Worm (Caenorhabditis elegans): ENCODE measurements around the gene D2062.13.
A peak's percentile ranks its signal among the peaks of the same experiment; 100 is the strongest.
"Not testable (repeated sequence)": the region's sequence is repeated elsewhere in the genome, so short reads cannot be mapped to it uniquely, and the experiment has no call there.

The D2062.13 gene

DNA sequence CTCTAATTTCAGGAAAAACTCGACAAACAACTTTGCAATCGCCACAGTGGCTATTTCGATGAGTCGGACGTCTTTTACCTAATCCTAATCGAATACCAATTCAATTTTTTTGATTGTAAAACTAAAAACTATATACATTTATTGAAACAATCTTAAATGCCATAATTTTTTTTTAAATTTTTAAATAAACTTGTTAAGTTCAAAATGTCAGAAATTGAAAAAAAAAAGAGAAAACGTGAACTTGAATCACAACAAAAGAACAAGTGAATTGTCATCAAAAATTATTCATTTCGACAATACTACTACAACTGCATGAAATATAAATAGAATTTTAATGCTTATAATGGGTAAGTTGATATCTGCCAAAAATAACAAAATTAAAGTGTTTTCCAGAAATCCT is at the start of gene D2062.13:
D2062.13 (plus strand) TSS at position 301 of the 400 bp plus-strand sequence.
- not testable (repeated sequence) for TF ChIP-seq hmbx-1, ets-7, F13C5.2 (tag; optimal IDR thresholded peaks at IDR 0.05)

DNA sequence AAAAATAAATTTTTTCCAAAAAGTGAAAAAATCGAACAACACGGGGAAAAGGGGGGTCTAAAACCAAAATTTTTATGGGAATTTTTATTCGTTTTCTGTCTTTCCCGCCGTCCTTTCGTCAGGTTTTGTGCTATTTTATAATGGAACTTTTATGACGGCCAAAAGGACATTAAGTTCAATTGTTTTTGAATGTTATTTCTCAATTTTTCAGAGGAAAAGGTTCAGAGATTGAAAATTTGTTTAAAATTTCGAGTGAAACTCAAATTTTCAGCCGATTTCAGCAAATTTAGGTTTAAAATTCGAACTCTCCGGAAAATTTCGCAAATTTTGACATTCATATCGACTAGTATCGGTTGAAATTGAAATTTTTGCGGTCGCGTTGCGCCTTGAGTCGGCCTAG is 48.4 kb upstream of the D2062.13 start, which contains the start of gene nep-18:
nep-18 (minus strand) TSS at position 101 of the 400 bp plus-strand sequence.
- TF ChIP-seq pes-1 (GFP tag; IDR thresholded peaks at IDR 0.05) (no peak), ceh-36 (tag; optimal IDR thresholded peaks at IDR 0.05) (no peak), F13C5.2 (tag; optimal IDR thresholded peaks at IDR 0.05) (no peak), B0310.2 (tag; optimal IDR thresholded peaks at IDR 0.05) (no peak), ets-7 (tag; optimal IDR thresholded peaks at IDR 0.05) (no peak), ceh-13 (GFP tag; optimal IDR thresholded peaks at IDR 0.05) (no peak), tra-4 (tag; optimal IDR thresholded peaks at IDR 0.05) (no peak)

DNA sequence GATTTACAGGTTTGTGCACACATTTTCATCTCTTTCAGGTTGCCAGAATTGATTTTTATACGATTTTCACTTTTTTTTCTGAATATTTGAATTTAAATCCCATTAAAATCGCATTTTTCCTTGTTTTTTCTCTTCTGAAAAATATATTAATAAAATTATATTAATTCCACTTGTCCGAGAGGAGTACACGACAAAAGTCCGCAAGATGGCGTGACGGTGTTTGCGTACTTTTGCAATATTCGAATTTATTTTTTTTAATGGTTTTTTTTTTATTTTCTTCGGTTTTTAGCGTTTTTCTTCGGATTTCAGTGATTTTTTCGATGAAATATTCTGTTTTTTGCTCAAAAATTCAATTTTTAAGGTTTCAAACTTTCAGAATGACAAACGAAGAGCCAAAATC is 47.5 kb upstream of the D2062.13 start, which contains the start of gene usp-39:
usp-39 (plus strand) TSS at position 377 of the 400 bp plus-strand sequence.
- TF ChIP-seq flt-1 (GFP tag; IDR thresholded peaks at IDR 0.05) (no peak), hmbx-1 (tag; optimal IDR thresholded peaks at IDR 0.05) (no peak), pes-1 (GFP tag; IDR thresholded peaks at IDR 0.05) (peak; percentile 17; the same call in 1 of the 2 replicates), ama-1 (optimal IDR thresholded peaks at IDR 0.05) (no peak), F13C5.2 (tag; optimal IDR thresholded peaks at IDR 0.05) (peak; percentile 72)

DNA sequence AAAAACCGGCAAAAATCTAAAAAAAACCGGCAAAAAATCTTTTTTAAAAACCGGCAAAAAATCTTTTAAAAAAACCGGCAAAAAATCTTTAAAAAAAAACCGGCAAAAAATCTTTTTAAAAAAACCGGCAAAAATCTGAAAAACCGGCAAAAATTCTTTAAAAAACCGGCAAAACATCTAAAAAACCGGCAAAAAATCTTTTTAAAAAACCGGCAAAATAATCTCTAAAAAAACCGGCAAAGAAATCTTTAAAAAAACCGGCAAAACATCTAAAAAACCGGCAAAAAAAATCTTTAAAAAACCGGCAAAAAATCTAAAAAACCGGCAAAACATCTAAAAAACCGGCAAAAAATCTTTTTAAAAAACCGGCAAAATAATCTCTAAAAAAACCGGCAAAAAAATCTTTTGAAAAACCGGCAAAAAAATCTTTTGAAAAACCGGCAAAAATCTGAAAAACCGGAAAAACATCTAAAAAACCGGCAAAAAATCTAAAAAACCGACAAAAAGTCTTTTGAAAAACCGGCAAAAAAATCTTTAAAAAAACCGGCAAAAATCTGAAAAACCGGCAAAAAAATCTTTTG is 41.9 kb upstream of the D2062.13 start:
- peak; percentile 60 for TF ChIP-seq ceh-36 (tag; optimal IDR thresholded peaks at IDR 0.05)
- peak; percentile 88 for TF ChIP-seq F13C5.2 (tag; optimal IDR thresholded peaks at IDR 0.05)
- TF ChIP-seq ceh-13 (GFP tag; optimal IDR thresholded peaks at IDR 0.05) = peak; percentile 62
- peak; percentile 58 for TF ChIP-seq hnd-1 (tag; optimal IDR thresholded peaks at IDR 0.05)
- peak; percentile 72 for TF ChIP-seq hmbx-1 (tag; optimal IDR thresholded peaks at IDR 0.05)

DNA sequence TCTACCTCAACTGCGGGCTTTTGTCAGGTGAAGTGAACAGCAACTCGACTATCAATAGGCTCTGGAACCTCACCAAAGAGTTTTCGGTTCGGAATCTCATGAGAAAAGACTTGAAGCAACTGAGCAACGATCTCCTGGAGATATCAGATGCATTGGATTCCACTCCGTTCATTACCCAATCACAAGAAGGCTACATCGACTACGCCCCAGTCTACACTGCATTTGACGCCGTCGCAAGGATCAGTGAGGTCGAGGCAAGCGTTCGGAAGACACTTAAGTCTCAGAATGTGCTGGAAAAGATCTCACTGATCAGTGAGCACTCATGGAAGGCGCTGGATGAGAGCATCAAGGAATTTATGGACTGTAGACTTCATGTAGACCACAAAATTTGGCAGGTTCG is 34.2 kb upstream of the D2062.13 start:
- TF ChIP-seq hmg-4 (GFP tag; optimal IDR thresholded peaks at IDR 0.05) (no peak), ceh-36 (tag; optimal IDR thresholded peaks at IDR 0.05) (no peak), ceh-13 (GFP tag; optimal IDR thresholded peaks at IDR 0.05) (no peak), hmbx-1 (tag; optimal IDR thresholded peaks at IDR 0.05) (no peak), tbx-37 (GFP tag; conservative IDR thresholded peaks at IDR 0.05) (no peak), F13C5.2 (tag; optimal IDR thresholded peaks at IDR 0.05) (no peak), sea-1 (GFP tag; conservative IDR thresholded peaks at IDR 0.05) (no peak), aly-1 (tag; optimal IDR thresholded peaks at IDR 0.05) (no peak), ets-7 (tag; optimal IDR thresholded peaks at IDR 0.05) (no peak), scrt-1 (GFP tag; IDR thresholded peaks at IDR 0.05) (no peak), tbx-11 (GFP tag; IDR thresholded peaks at IDR 0.05) (no peak), ama-1 (optimal IDR thresholded peaks at IDR 0.05) (no peak), pes-1 (GFP tag; IDR thresholded peaks at IDR 0.05) (no peak)

DNA sequence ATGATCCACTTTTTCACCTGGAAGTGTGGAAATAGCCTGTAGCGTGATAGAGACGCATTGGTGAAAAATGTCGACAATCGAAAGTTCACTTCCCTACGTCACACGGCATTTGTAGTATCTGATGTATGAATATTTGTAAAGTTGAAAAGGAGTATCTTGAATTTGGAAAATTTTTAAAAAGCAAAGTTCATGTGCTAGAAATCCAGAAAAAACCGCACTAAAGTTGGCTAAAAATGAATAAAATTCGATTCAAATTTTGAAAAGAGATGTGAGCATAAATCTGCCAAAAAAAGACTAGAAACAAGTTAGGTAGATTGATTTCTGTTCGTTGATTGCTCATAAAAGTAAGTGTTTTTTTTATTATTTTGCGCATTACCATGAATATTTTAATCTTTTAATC is 29.3 kb upstream of the D2062.13 start, which contains the start of gene sri-74:
sri-74 (minus strand) TSS at position 101 of the 400 bp plus-strand sequence.
- TF ChIP-seq hnd-1 (tag; optimal IDR thresholded peaks at IDR 0.05) (no peak), ets-7 (tag; optimal IDR thresholded peaks at IDR 0.05) (no peak), ceh-13 (GFP tag; optimal IDR thresholded peaks at IDR 0.05) (no peak), ceh-36 (tag; optimal IDR thresholded peaks at IDR 0.05) (no peak), aly-1 (tag; optimal IDR thresholded peaks at IDR 0.05) (no peak), tra-4 (tag; optimal IDR thresholded peaks at IDR 0.05) (no peak), pes-1 (GFP tag; IDR thresholded peaks at IDR 0.05) (no peak), ama-1 (optimal IDR thresholded peaks at IDR 0.05) (no peak), scrt-1 (GFP tag; IDR thresholded peaks at IDR 0.05) (no peak), B0310.2 (tag; optimal IDR thresholded peaks at IDR 0.05) (no peak), sea-1 (GFP tag; conservative IDR thresholded peaks at IDR 0.05) (no peak), hmbx-1 (tag; optimal IDR thresholded peaks at IDR 0.05) (no peak), tbx-37 (GFP tag; conservative IDR thresholded peaks at IDR 0.05) (no peak), flt-1 (GFP tag; IDR thresholded peaks at IDR 0.05) (no peak), tbx-11 (GFP tag; IDR thresholded peaks at IDR 0.05) (no peak), hmg-4 (GFP tag; optimal IDR thresholded peaks at IDR 0.05) (no peak), F13C5.2 (tag; optimal IDR thresholded peaks at IDR 0.05) (no peak)

DNA sequence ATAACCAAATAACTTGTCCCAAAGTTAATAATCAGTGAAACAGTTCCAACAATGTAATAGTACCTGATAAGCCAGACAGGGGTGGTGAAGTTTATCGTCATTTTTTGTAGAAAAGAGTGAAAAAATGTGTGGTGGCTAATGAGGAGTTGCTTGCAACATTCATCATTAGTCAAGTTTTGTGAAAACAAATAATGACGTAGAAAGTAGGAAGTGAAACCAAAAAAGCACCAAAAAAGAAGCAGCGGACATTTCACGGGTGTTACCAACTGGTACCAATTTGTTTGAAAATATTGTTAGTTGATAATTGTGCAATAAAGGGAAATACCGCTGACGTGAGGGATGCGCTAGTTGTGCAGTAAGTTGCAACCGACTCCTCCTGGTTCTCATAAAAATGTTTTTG is 26.9 kb upstream of the D2062.13 start, which contains the start of gene sri-36:
sri-36 (minus strand) TSS at position 101 of the 400 bp plus-strand sequence.
- TF ChIP-seq hmbx-1 (tag; optimal IDR thresholded peaks at IDR 0.05) (no peak), flt-1 (GFP tag; IDR thresholded peaks at IDR 0.05) (no peak), sea-1 (GFP tag; conservative IDR thresholded peaks at IDR 0.05) (no peak), hmg-4 (GFP tag; optimal IDR thresholded peaks at IDR 0.05) (no peak), tra-4 (tag; optimal IDR thresholded peaks at IDR 0.05) (no peak), tbx-37 (GFP tag; conservative IDR thresholded peaks at IDR 0.05) (no peak), ceh-36 (tag; optimal IDR thresholded peaks at IDR 0.05) (no peak), B0310.2 (tag; optimal IDR thresholded peaks at IDR 0.05) (no peak), F13C5.2 (tag; optimal IDR thresholded peaks at IDR 0.05) (no peak), scrt-1 (GFP tag; IDR thresholded peaks at IDR 0.05) (no peak)

DNA sequence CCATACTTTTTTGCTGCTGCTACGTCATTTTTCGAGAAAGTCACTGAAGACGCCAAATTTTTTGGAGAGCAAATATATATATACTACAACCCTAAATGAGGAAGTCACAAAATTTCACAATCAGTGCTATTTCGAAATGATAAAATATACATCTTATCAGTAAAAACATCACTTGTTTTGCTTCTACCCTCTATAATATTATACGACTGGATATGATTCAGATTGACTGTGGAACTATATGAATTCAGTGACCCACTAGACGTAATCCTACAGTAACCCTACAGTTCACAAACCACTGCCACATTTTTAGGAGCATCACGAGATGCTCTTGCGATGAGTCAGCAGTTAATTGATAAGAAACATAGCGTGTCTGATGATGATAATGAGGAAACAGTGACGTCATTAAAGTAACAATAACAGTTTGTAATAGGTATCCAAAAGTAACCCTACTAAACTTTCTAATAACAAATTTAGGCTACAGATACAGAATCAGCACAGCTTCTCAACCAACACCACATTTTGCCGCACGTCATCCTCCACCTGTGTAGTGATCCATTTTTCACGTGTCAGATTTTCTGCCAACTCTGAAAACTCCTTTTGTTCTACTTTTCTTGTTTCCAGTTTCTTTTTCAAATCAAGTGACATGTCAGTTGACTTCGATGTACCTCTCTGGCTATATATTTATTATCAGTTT is 25.4 kb upstream of the D2062.13 start, which contains the start of the genes F33H12.7 and sri-39:
F33H12.7 (minus strand) TSS at position 51 of the 694 bp plus-strand sequence.
sri-39 (plus strand) TSS at position 644 of the 694 bp plus-strand sequence.
- TF ChIP-seq hmbx-1 (tag; optimal IDR thresholded peaks at IDR 0.05) (no peak), B0310.2 (tag; optimal IDR thresholded peaks at IDR 0.05) (no peak)
